Worm (Caenorhabditis elegans) whole organism, L1 larva: ENCODE results near the gene W04G3.5.

ENCODE experiments used
- C16A3.4 ChIP-seq: fragments of 150-350 bp; optimal IDR thresholded peaks from 2 replicates; lab custom pipeline; 2014; ENCODE audit warnings: missing biosample characterization, missing genetic modification characterization
- Y116A8C.19 ChIP-seq: sonication (generic microtip); optimal IDR thresholded peaks from 2 replicates; lab custom pipeline; 2016; ENCODE audit warnings: missing compliant biosample characterization, missing genetic modification characterization, borderline replicate concordance
- ceh-63 ChIP-seq: fragments of 200-800 bp; sonication (Bioruptor generic); optimal IDR thresholded peaks from 2 replicates; lab custom pipeline; 2018; ENCODE audit warnings: mild to moderate bottlenecking, missing genetic modification characterization, missing compliant biosample characterization
- ceh-82 ChIP-seq, 3 experiments: fragments of 150-350 bp in 1 of 3; sonication (generic microtip) in 2 of 3; optimal IDR thresholded peaks; 2 replicates each; lab custom pipeline; 2014 to 2017; ENCODE audit warnings: missing biosample characterization in 3 of 3, missing genetic modification characterization in 3 of 3
- ceh-90 ChIP-seq: sonication (generic microtip); optimal IDR thresholded peaks from 2 replicates; lab custom pipeline; 2016; ENCODE audit warnings: missing genetic modification characterization, missing compliant biosample characterization
- efl-1 ChIP-seq, 4 experiments: fragments of 150-350 bp; optimal IDR thresholded peaks in 3 of 4; peaks in 1 of 4; 1 replicate in 1 of 4; 2 replicates in 3 of 4; lab custom pipeline; 2014; ENCODE audit warnings: missing biosample characterization in 2 of 4, missing genetic modification characterization in 2 of 4, missing genetic modification reagents in 2 of 4
- efl-3 ChIP-seq: fragments of 200-800 bp; sonication (Bioruptor generic); optimal IDR thresholded peaks from 2 replicates; lab custom pipeline; 2018; ENCODE audit warnings: mild to moderate bottlenecking, missing genetic modification characterization, missing compliant biosample characterization
- egl-13 ChIP-seq: sonication (generic microtip); optimal IDR thresholded peaks from 2 replicates; lab custom pipeline; 2016; ENCODE audit warnings: missing genotype, missing genetic modification reagents, missing genetic modification characterization, missing compliant biosample characterization
- egl-27 ChIP-seq, 2 experiments: fragments of 150-350 bp in 1 of 2; sonication (generic microtip); optimal IDR thresholded peaks; 3 replicates each; lab custom pipeline; 2017 to 2018; ENCODE audit warnings: missing biosample characterization in 2 of 2, missing genetic modification characterization in 2 of 2, missing genetic modification reagents in 2 of 2
- elt-3 ChIP-seq, 6 experiments: fragments of 150-350 bp in 1 of 6; sonication (generic microtip); optimal IDR thresholded peaks; 2 replicates each; lab custom pipeline; 2017 to 2018; ENCODE audit warnings: missing biosample characterization in 6 of 6, missing genetic modification characterization in 6 of 6, inconsistent platforms in 1 of 6
- fkh-4 ChIP-seq: sonication (generic microtip); optimal IDR thresholded peaks from 2 replicates; lab custom pipeline; 2016; ENCODE audit warnings: missing compliant biosample characterization, missing genetic modification characterization, borderline replicate concordance
- fkh-8 ChIP-seq: sonication (generic microtip); optimal IDR thresholded peaks from 2 replicates; lab custom pipeline; 2016; ENCODE audit warnings: mild to moderate bottlenecking, missing genetic modification characterization, missing compliant biosample characterization
- grh-1 ChIP-seq: fragments of 200-800 bp; sonication (Bioruptor generic); IDR thresholded peaks from 2 replicates; pipeline ENCODE4 v1.3.6; 2022; ENCODE audit warnings: missing genetic modification reagents, missing genetic modification characterization, missing compliant biosample characterization
- isw-1 ChIP-seq: fragments of 200-800 bp; sonication (Bioruptor generic); IDR thresholded peaks from 2 replicates; pipeline ENCODE4 v1.3.6; 2022; ENCODE audit warnings: missing genetic modification characterization, missing compliant biosample characterization
- jun-1 ChIP-seq: fragments of 150-350 bp; optimal IDR thresholded peaks from 2 replicates; lab custom pipeline; 2014; ENCODE audit warnings: missing biosample characterization, missing genetic modification reagents, missing genetic modification characterization
- lin-14 ChIP-seq: fragments of 200-800 bp; sonication (Bioruptor generic); optimal IDR thresholded peaks from 2 replicates; lab custom pipeline; 2018; ENCODE audit warnings: mild to moderate bottlenecking, missing genetic modification characterization, moderate library complexity, missing compliant biosample characterization
- lin-15B ChIP-seq: fragments of 150-350 bp; sonication (generic microtip); optimal IDR thresholded peaks from 3 replicates; lab custom pipeline; 2014; ENCODE audit warnings: missing biosample characterization, missing genetic modification characterization
- lin-39 ChIP-seq: fragments of 150-350 bp; optimal IDR thresholded peaks from 2 replicates; lab custom pipeline; 2014; ENCODE audit warnings: missing biosample characterization, missing genetic modification reagents, missing genetic modification characterization
- lsy-2 ChIP-seq, 2 experiments: fragments of 150-350 bp; optimal IDR thresholded peaks; 2 replicates each; lab custom pipeline; 2014; ENCODE audit warnings: missing biosample characterization in 2 of 2, missing genetic modification characterization in 2 of 2
- mab-9 ChIP-seq: fragments of 200-800 bp; sonication (Bioruptor generic); IDR thresholded peaks from 2 replicates; pipeline ENCODE4 v1.3.6; 2022; ENCODE audit warnings: missing genetic modification reagents, missing genetic modification characterization, missing compliant biosample characterization
- mdl-1 ChIP-seq, 2 experiments: fragments of 150-350 bp; optimal IDR thresholded peaks; 2 replicates each; lab custom pipeline; 2014 to 2017; ENCODE audit warnings: missing biosample characterization in 2 of 2, missing genetic modification characterization in 2 of 2, inconsistent platforms in 1 of 2
- nhr-12 ChIP-seq: sonication (generic microtip); optimal IDR thresholded peaks from 2 replicates; lab custom pipeline; 2017; ENCODE audit warnings: missing biosample characterization, missing genetic modification characterization
- nhr-19 ChIP-seq: fragments of 200-800 bp; sonication (Bioruptor generic); conservative IDR thresholded peaks from 2 replicates; pipeline ENCODE4 v1.3.6; 2022; ENCODE audit warnings: missing genetic modification characterization, missing compliant biosample characterization
- nhr-20 ChIP-seq: sonication (generic microtip); optimal IDR thresholded peaks from 2 replicates; lab custom pipeline; 2016; ENCODE audit warnings: mild to moderate bottlenecking, missing genetic modification characterization, missing compliant biosample characterization
- nhr-237 ChIP-seq: fragments of 150-350 bp; optimal IDR thresholded peaks from 2 replicates; lab custom pipeline; 2014; ENCODE audit warnings: missing biosample characterization, missing genetic modification characterization
- nhr-47 ChIP-seq: sonication (generic microtip); optimal IDR thresholded peaks from 2 replicates; lab custom pipeline; 2016; ENCODE audit warnings: mild to moderate bottlenecking, missing genetic modification characterization, moderate library complexity, missing compliant biosample characterization
- nhr-71 ChIP-seq: sonication (generic microtip); optimal IDR thresholded peaks from 2 replicates; lab custom pipeline; 2016; ENCODE audit warnings: mild to moderate bottlenecking, missing genetic modification characterization, moderate library complexity, missing compliant biosample characterization
- nhr-84 ChIP-seq: sonication (generic microtip); optimal IDR thresholded peaks from 2 replicates; lab custom pipeline; 2017; ENCODE audit warnings: missing biosample characterization, missing genetic modification characterization
- nhr-85 ChIP-seq: sonication (generic microtip); peaks from one replicate; lab custom pipeline; 2016; ENCODE audit warnings: missing genetic modification characterization, inconsistent platforms, missing compliant biosample characterization
- nhr-90 ChIP-seq: sonication (generic microtip); optimal IDR thresholded peaks from 2 replicates; lab custom pipeline; 2016; ENCODE audit warnings: mild to moderate bottlenecking, missing genetic modification characterization, missing compliant biosample characterization; ENCODE audit not compliant: poor library complexity
- pag-3 ChIP-seq: sonication (generic microtip); optimal IDR thresholded peaks from 2 replicates; lab custom pipeline; 2017; ENCODE audit warnings: missing genetic modification characterization, mild to moderate bottlenecking, missing compliant biosample characterization, antibody characterized with exemption, borderline replicate concordance; ENCODE audit not compliant: insufficient read depth
- snpc-4 ChIP-seq: fragments of 150-350 bp; optimal IDR thresholded peaks from 2 replicates; lab custom pipeline; 2014; ENCODE audit warnings: missing biosample characterization, missing genetic modification characterization
- snu-23 ChIP-seq: sonication (generic microtip); optimal IDR thresholded peaks from 2 replicates; lab custom pipeline; 2016; ENCODE audit warnings: missing genetic modification characterization, missing compliant biosample characterization
- sox-4 ChIP-seq: sonication (generic microtip); optimal IDR thresholded peaks from 2 replicates; lab custom pipeline; 2016; ENCODE audit warnings: missing genetic modification characterization, missing compliant biosample characterization
- sup-37 ChIP-seq: fragments of 200-800 bp; sonication (Bioruptor generic); optimal IDR thresholded peaks from 2 replicates; lab custom pipeline; 2018; ENCODE audit warnings: mild to moderate bottlenecking, missing genetic modification characterization, missing compliant biosample characterization
- swsn-7 ChIP-seq: sonication (generic microtip); optimal IDR thresholded peaks from 2 replicates; lab custom pipeline; 2016; ENCODE audit warnings: missing genetic modification characterization, missing compliant biosample characterization
- unc-130 ChIP-seq: fragments of 150-350 bp; optimal IDR thresholded peaks from 2 replicates; lab custom pipeline; 2017; ENCODE audit warnings: missing biosample characterization, missing genetic modification characterization, inconsistent platforms
- unc-86 ChIP-seq: sonication (generic microtip); optimal IDR thresholded peaks from 2 replicates; lab custom pipeline; 2016; ENCODE audit warnings: missing genetic modification characterization, missing compliant biosample characterization
- unc-98 ChIP-seq: fragments of 200-800 bp; sonication (Bioruptor generic); IDR thresholded peaks from 2 replicates; pipeline ENCODE4 v1.3.6; 2022; ENCODE audit warnings: missing genetic modification characterization, missing compliant biosample characterization
- vab-15 ChIP-seq: sonication (generic microtip); optimal IDR thresholded peaks from 2 replicates; lab custom pipeline; 2017; ENCODE audit warnings: missing genotype, mild to moderate bottlenecking, missing genetic modification characterization, missing compliant biosample characterization
- zag-1 ChIP-seq: fragments of 150-350 bp; optimal IDR thresholded peaks from 2 replicates; lab custom pipeline; 2014; ENCODE audit warnings: missing biosample characterization, missing genetic modification characterization
- ztf-11 ChIP-seq, 2 experiments: sonication (generic microtip); optimal IDR thresholded peaks; 2 replicates each; lab custom pipeline; 2016 to 2017; ENCODE audit warnings: missing genetic modification characterization in 2 of 2, missing biosample characterization in 1 of 2, missing compliant biosample characterization in 1 of 2

Gene W04G3.5

DNA sequence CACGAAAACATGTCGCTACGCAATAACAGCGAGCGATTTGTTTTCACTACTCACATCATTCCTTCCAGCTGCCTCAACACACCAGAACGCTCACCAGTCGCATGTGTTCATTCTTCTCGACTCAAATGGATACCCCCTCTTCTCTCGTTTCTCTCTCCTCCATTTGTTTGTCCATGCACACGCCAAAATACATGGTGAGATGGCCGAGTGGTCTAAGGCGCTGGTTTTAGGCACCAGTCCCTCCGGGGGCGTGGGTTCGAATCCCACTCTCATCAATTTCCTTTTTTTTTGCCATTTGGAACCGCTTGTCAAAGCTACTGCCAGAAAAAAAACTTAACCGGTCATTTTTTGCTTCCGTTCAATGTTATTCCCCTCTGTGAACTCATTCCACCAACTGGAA, 22.0 kb downstream of the W04G3.5 start (continued):
- TF ChIP-seq efl-1 (optimal IDR thresholded peaks at IDR 0.05; lab: Kevin White, UChicago) = peak; percentile 12 to 13
- TF ChIP-seq efl-1 (GFP tag; optimal IDR thresholded peaks at IDR 0.05 in 1 of 2; lab: Kevin White, UChicago) = peak in 1 of 2 experiments; percentile 93
- peak; percentile 68 for TF ChIP-seq jun-1 (tag; lab: Kevin White, UChicago)
- peak in 1 of 2 experiments; percentile 38 for TF ChIP-seq mdl-1 (tag; optimal IDR thresholded peaks at IDR 0.05; lab: Kevin White, UChicago)
- no peak for TF ChIP-seq nhr-237 (tag; lab: Kevin White, UChicago)
- peak; percentile 68 for TF ChIP-seq nhr-90 (tag; lab: Kevin White, UChicago)
- peak; percentile 10 to 20 for TF ChIP-seq lsy-2 (tag; optimal IDR thresholded peaks at IDR 0.05; lab: Kevin White, UChicago)
- TF ChIP-seq egl-13 (tag; lab: Kevin White, UChicago) = peak; percentile 45
- TF ChIP-seq nhr-71 (tag; lab: Kevin White, UChicago) = peak; percentile 72
- no peak; the same call in 1 of the 2 replicates for TF ChIP-seq mab-9 (GFP tag; lab: Robert Waterston, UW)
- TF ChIP-seq nhr-47 = peak; percentile 87
- peak; percentile 80 for TF ChIP-seq nhr-85
- TF ChIP-seq zag-1 (tag; lab: Kevin White, UChicago) = no peak
- TF ChIP-seq unc-86 (tag; lab: Kevin White, UChicago) = peak; percentile 36
- no peak for TF ChIP-seq pag-3 (tag; lab: Kevin White, UChicago)
- peak; percentile 47; the same call in 1 of the 2 replicates for TF ChIP-seq grh-1 (GFP tag; lab: Robert Waterston, UW)
- TF ChIP-seq fkh-8 (tag; lab: Kevin White, UChicago) = peak; percentile 63
- TF ChIP-seq ceh-90 (tag; lab: Kevin White, UChicago) = no peak
- TF ChIP-seq isw-1 (GFP tag; lab: Robert Waterston, UW) = peak; percentile 42; the same call in 1 of the 2 replicates
- peak; percentile 56 to 78 (median 62) for TF ChIP-seq ceh-82 (tag; optimal IDR thresholded peaks at IDR 0.05; lab: Kevin White, UChicago)
- no peak for TF ChIP-seq lin-39 (tag; lab: Kevin White, UChicago)
- peak; percentile 61 for TF ChIP-seq sox-4 (tag; lab: Kevin White, UChicago)
- TF ChIP-seq vab-15 (tag; lab: Kevin White, UChicago) = no peak
- TF ChIP-seq elt-3 (tag; optimal IDR thresholded peaks at IDR 0.05; lab: Kevin White, UChicago) = peak in 1 of 6 experiments; percentile 49
- TF ChIP-seq sup-37 (GFP tag; lab: Kevin White, UChicago) = no peak
- no peak for TF ChIP-seq unc-98 (GFP tag; lab: Robert Waterston, UW)
- TF ChIP-seq ceh-63 (GFP tag; lab: Kevin White, UChicago) = peak; percentile 6
- peak; percentile 72 for TF ChIP-seq nhr-19 (GFP tag; lab: Robert Waterston, UW)
- peak; percentile 11 for TF ChIP-seq unc-130 (tag; lab: Kevin White, UChicago)
- TF ChIP-seq nhr-20 (tag; lab: Kevin White, UChicago) = peak; percentile 68
- peak; percentile 58 for TF ChIP-seq lin-14 (GFP tag; lab: Kevin White, UChicago)
- peak in 1 of 2 experiments; percentile 50 for TF ChIP-seq ztf-11 (tag; optimal IDR thresholded peaks at IDR 0.05; lab: Kevin White, UChicago)
- TF ChIP-seq snu-23 (GFP tag; lab: Kevin White, UChicago) = peak; percentile 83
- TF ChIP-seq nhr-12 (tag; lab: Kevin White, UChicago) = no peak
- TF ChIP-seq swsn-7 (tag; lab: Kevin White, UChicago) = peak; percentile 73

- TF ChIP-seq lin-14 (GFP tag; lab: Kevin White, UChicago) (no peak), fkh-4 (tag; lab: Kevin White, UChicago) (no peak), nhr-90 (tag; lab: Kevin White, UChicago) (no peak), Y116A8C.19 (tag; lab: Kevin White, UChicago) (no peak), swsn-7 (tag; lab: Kevin White, UChicago) (no peak), nhr-71 (tag; lab: Kevin White, UChicago) (no peak), efl-3 (GFP tag; lab: Kevin White, UChicago) (no peak), lsy-2 (tag; optimal IDR thresholded peaks at IDR 0.05; lab: Kevin White, UChicago) (no peak), nhr-237 (tag; lab: Kevin White, UChicago) (no peak), snpc-4 (tag; lab: Kevin White, UChicago) (no peak), lin-15B (tag; lab: Kevin White, UChicago) (no peak), C16A3.4 (tag; lab: Kevin White, UChicago) (no peak), nhr-84 (tag; lab: Kevin White, UChicago) (no peak), egl-27 (tag; optimal IDR thresholded peaks at IDR 0.05; lab: Kevin White, UChicago) (no peak)
Observed at ce11 chrX:11097343-11097742, 23.9 kb downstream of the W04G3.5 start.
